Fruit fly (Drosophila melanogaster) whole organism, larva: Measurements from ENCODE around the gene CSN6.

ENCODE experiments used
- noc ChIP-seq: fragments of 200-800 bp; sonication (Bioruptor generic); optimal IDR thresholded peaks from 3 replicates; lab custom pipeline; 2019; ENCODE audit warnings: missing biosample characterization, mild to moderate bottlenecking, missing genetic modification characterization, moderate library complexity

Gene CSN6

dm6 chr3R:22580546-22580945 lies at the start of gene CSN6:
TSS of gene CSN6 (plus strand) at chr3R:22580773.
- no peak for TF ChIP-seq noc

dm6 chr3R:22531801-22532200 lies 48.8 kb upstream of the CSN6 start, which contains the start of gene CG33093:
TSS of gene CG33093 (minus strand) at chr3R:22531922.
- no peak for TF ChIP-seq noc

- TF ChIP-seq noc, result no peak
Measured at dm6 chr3R:22533973-22534931, 46.3 kb upstream of the CSN6 start.

dm6 chr3R:22535945-22536344 lies 44.6 kb upstream of the CSN6 start:
- TF ChIP-seq noc, result no peak

- peak; percentile 18 for TF ChIP-seq noc
Measured at dm6 chr3R:22536504-22537423, 43.8 kb upstream of the CSN6 start.

dm6 chr3R:22538877-22539276 lies 41.7 kb upstream of the CSN6 start:
- no peak for TF ChIP-seq noc

dm6 chr3R:22539762-22540161 lies 40.8 kb upstream of the CSN6 start, which contains the start of gene CG5326:
TSS of gene CG5326 (minus strand) at chr3R:22539919.
- TF ChIP-seq noc, result no peak

dm6 chr3R:22540686-22541085 lies 39.9 kb upstream of the CSN6 start:
- no peak for TF ChIP-seq noc

- TF ChIP-seq noc, result peak; percentile 48
Measured at dm6 chr3R:22542773-22543411, 37.7 kb upstream of the CSN6 start.

dm6 chr3R:22546017-22546416 lies 34.6 kb upstream of the CSN6 start:
- peak; percentile 55 for TF ChIP-seq noc

- TF ChIP-seq noc, result peak; percentile 4
Measured at dm6 chr3R:22547585-22548022, 33.0 kb upstream of the CSN6 start, which contains the start of gene AdipoR. TSS of gene AdipoR (minus strand) at chr3R:22547846.

dm6 chr3R:22550306-22550812 lies 30.2 kb upstream of the CSN6 start, which contains the start of gene bond:
TSS of gene bond (plus strand) at chr3R:22550680.
- no peak for TF ChIP-seq noc

- TF ChIP-seq noc, result no peak
Measured at dm6 chr3R:22552686-22553085, 27.9 kb upstream of the CSN6 start.

- no peak for TF ChIP-seq noc
Measured at dm6 chr3R:22557100-22557741, 23.4 kb upstream of the CSN6 start.

dm6 chr3R:22558398-22558797 lies 22.2 kb upstream of the CSN6 start:
- no peak for TF ChIP-seq noc

dm6 chr3R:22560224-22560623 lies 20.3 kb upstream of the CSN6 start:
- TF ChIP-seq noc, result no peak
